Worm (Caenorhabditis elegans) whole organism, early embryonic: ENCODE measurements around the gene sto-3.

Experiments
- F13C5.2 ChIP-seq: sonication (generic microtip); optimal IDR thresholded peaks from 2 replicates; lab custom pipeline; 2017; ENCODE audit warnings: mild to moderate bottlenecking, missing genetic modification characterization, inconsistent platforms, missing compliant biosample characterization
- aly-1 ChIP-seq: sonication (generic microtip); optimal IDR thresholded peaks from 2 replicates; lab custom pipeline; 2016; ENCODE audit warnings: missing genetic modification characterization, missing compliant biosample characterization
- ama-1 ChIP-seq: fragments of 150-350 bp; optimal IDR thresholded peaks from 2 replicates; lab custom pipeline; 2014
- ceh-13 ChIP-seq: fragments of 200-800 bp; sonication (Bioruptor generic); optimal IDR thresholded peaks from 2 replicates; lab custom pipeline; 2018; ENCODE audit warnings: mild to moderate bottlenecking, missing genetic modification characterization, missing compliant biosample characterization
- ceh-36 ChIP-seq: sonication (generic microtip); optimal IDR thresholded peaks from 2 replicates; lab custom pipeline; 2016; ENCODE audit warnings: missing genetic modification characterization, inconsistent platforms, missing compliant biosample characterization
- flt-1 ChIP-seq: fragments of 200-800 bp; sonication (Bioruptor generic); IDR thresholded peaks from 2 replicates; pipeline ENCODE4 v1.3.6; 2022; ENCODE audit warnings: missing genetic modification characterization, missing compliant biosample characterization
- hnd-1 ChIP-seq: sonication (generic microtip); optimal IDR thresholded peaks from 2 replicates; lab custom pipeline; 2016; ENCODE audit warnings: missing genetic modification characterization, missing compliant biosample characterization
- tbx-11 ChIP-seq: fragments of 200-800 bp; sonication (Bioruptor generic); IDR thresholded peaks from 2 replicates; pipeline ENCODE4 v1.3.6; 2022; ENCODE audit warnings: missing genetic modification characterization, missing compliant biosample characterization
- tra-4 ChIP-seq: sonication (generic microtip); optimal IDR thresholded peaks from 2 replicates; lab custom pipeline; 2017; ENCODE audit warnings: missing genetic modification characterization, missing compliant biosample characterization

- TF ChIP-seq aly-1 (tag; lab: Kevin White, UChicago) (no peak), tbx-11 (GFP tag; lab: Robert Waterston, UW) (no peak), ama-1 (no peak), ceh-36 (no peak), flt-1 (GFP tag; lab: Robert Waterston, UW) (no peak), tra-4 (tag; lab: Kevin White, UChicago) (no peak), ceh-13 (GFP tag; lab: Kevin White, UChicago) (no peak), F13C5.2 (tag; lab: Kevin White, UChicago) (no peak), hnd-1 (tag; lab: Kevin White, UChicago) (no peak)
These were observed 42.3 kb upstream of the sto-3 start for ce11 chrX:11664184-11664583.
